Worm (Caenorhabditis elegans) whole organism, L3 larva: Measurements from ENCODE around the gene F19D8.2.

Source experiments
- fkh-10 ChIP-seq: sonication (generic microtip); optimal IDR thresholded peaks from 2 replicates; lab custom pipeline; 2017; ENCODE audit warnings: missing biosample characterization, missing genetic modification reagents, missing genetic modification characterization
- pha-4 ChIP-seq: fragments of 150-350 bp; optimal IDR thresholded peaks from 2 replicates; lab custom pipeline; 2014; ENCODE audit warnings: missing biosample characterization, missing genetic modification reagents, missing genetic modification characterization

DNA sequence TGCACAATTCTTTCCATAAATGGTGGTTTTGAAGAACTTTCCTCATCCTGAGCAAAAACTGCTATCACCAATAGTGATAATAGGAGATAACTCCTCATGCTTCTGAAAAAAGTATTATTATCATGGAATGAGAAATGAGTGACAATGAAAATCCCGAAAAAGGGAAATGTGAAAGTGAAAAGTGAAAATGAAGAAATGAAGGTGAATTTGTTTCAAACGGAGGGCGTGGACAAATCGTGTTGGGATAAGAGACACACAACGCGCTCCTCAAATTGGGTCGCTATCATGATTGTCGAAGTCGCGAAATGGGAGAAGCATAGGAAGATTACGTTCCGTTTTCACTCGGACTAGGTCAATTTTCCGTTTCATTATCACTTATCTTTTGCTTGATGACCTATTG, 30.0 kb downstream of the F19D8.2 start, which contains the start of gene M03B6.3:
- TF ChIP-seq fkh-10 (no peak), pha-4 (tag; lab: Kevin White, UChicago) (no peak)
